Worm (Caenorhabditis elegans) whole organism, L1 larva: Measurements from ENCODE around the gene abhd-5.1.

ENCODE experiments used
- C16A3.4 ChIP-seq: fragments of 150-350 bp; optimal IDR thresholded peaks from 2 replicates; lab custom pipeline; 2014; ENCODE audit warnings: missing biosample characterization, missing genetic modification characterization
- F16B12.6 ChIP-seq: fragments of 150-350 bp; optimal IDR thresholded peaks from 2 replicates; lab custom pipeline; 2014; ENCODE audit warnings: missing biosample characterization, missing genetic modification characterization
- aha-1 ChIP-seq: fragments of 150-350 bp; optimal IDR thresholded peaks from 2 replicates; lab custom pipeline; 2014; ENCODE audit warnings: missing biosample characterization, missing genetic modification characterization
- aly-2 ChIP-seq: fragments of 150-350 bp; optimal IDR thresholded peaks from 2 replicates; lab custom pipeline; 2014; ENCODE audit warnings: missing biosample characterization, missing genetic modification characterization
- blmp-1 ChIP-seq: fragments of 150-350 bp; optimal IDR thresholded peaks from 2 replicates; lab custom pipeline; 2014; ENCODE audit warnings: missing biosample characterization, missing genetic modification characterization
- ceh-63 ChIP-seq: fragments of 200-800 bp; sonication (Bioruptor generic); optimal IDR thresholded peaks from 2 replicates; lab custom pipeline; 2018; ENCODE audit warnings: mild to moderate bottlenecking, missing genetic modification characterization, missing compliant biosample characterization
- ceh-8 ChIP-seq: fragments of 200-800 bp; sonication (Bioruptor generic); optimal IDR thresholded peaks from 2 replicates; lab custom pipeline; 2018; ENCODE audit warnings: mild to moderate bottlenecking, missing genetic modification characterization, moderate library complexity, missing compliant biosample characterization
- ceh-82 ChIP-seq, 3 experiments: fragments of 150-350 bp in 1 of 3; sonication (generic microtip) in 2 of 3; optimal IDR thresholded peaks; 2 replicates each; lab custom pipeline; 2014 to 2017; ENCODE audit warnings: missing biosample characterization in 3 of 3, missing genetic modification characterization in 3 of 3
- ceh-88 ChIP-seq: fragments of 200-800 bp; sonication (Bioruptor generic); IDR thresholded peaks from 2 replicates; pipeline ENCODE4 v1.3.6; 2022; ENCODE audit warnings: missing genetic modification characterization, missing compliant biosample characterization
- dsc-1 ChIP-seq: sonication (generic microtip); optimal IDR thresholded peaks from 2 replicates; lab custom pipeline; 2016; ENCODE audit warnings: mild to moderate bottlenecking, missing genetic modification characterization, missing compliant biosample characterization
- efl-3 ChIP-seq: fragments of 200-800 bp; sonication (Bioruptor generic); optimal IDR thresholded peaks from 2 replicates; lab custom pipeline; 2018; ENCODE audit warnings: mild to moderate bottlenecking, missing genetic modification characterization, missing compliant biosample characterization
- egl-27 ChIP-seq, 2 experiments: fragments of 150-350 bp in 1 of 2; sonication (generic microtip); optimal IDR thresholded peaks; 3 replicates each; lab custom pipeline; 2017 to 2018; ENCODE audit warnings: missing biosample characterization in 2 of 2, missing genetic modification characterization in 2 of 2, missing genetic modification reagents in 2 of 2
- ets-5 ChIP-seq: fragments of 200-800 bp; sonication (Bioruptor generic); IDR thresholded peaks from 2 replicates; pipeline ENCODE4 v1.3.6; 2022; ENCODE audit warnings: missing genetic modification characterization, missing compliant biosample characterization
- fkh-4 ChIP-seq: sonication (generic microtip); optimal IDR thresholded peaks from 2 replicates; lab custom pipeline; 2016; ENCODE audit warnings: missing compliant biosample characterization, missing genetic modification characterization, borderline replicate concordance
- fkh-8 ChIP-seq: sonication (generic microtip); optimal IDR thresholded peaks from 2 replicates; lab custom pipeline; 2016; ENCODE audit warnings: mild to moderate bottlenecking, missing genetic modification characterization, missing compliant biosample characterization
- lin-13 ChIP-seq: fragments of 150-350 bp; optimal IDR thresholded peaks from 2 replicates; lab custom pipeline; 2014; ENCODE audit warnings: missing biosample characterization, missing genetic modification reagents, missing genetic modification characterization
- lin-14 ChIP-seq: fragments of 200-800 bp; sonication (Bioruptor generic); optimal IDR thresholded peaks from 2 replicates; lab custom pipeline; 2018; ENCODE audit warnings: mild to moderate bottlenecking, missing genetic modification characterization, moderate library complexity, missing compliant biosample characterization
- lin-35 ChIP-seq, 2 experiments: fragments of 150-350 bp; optimal IDR thresholded peaks; 2 replicates each; lab custom pipeline; 2014; ENCODE audit warnings: missing biosample characterization in 2 of 2, missing genetic modification characterization in 2 of 2, missing genetic modification reagents in 2 of 2
- lsy-2 ChIP-seq, 2 experiments: fragments of 150-350 bp; optimal IDR thresholded peaks; 2 replicates each; lab custom pipeline; 2014; ENCODE audit warnings: missing biosample characterization in 2 of 2, missing genetic modification characterization in 2 of 2
- mep-1 ChIP-seq: fragments of 150-350 bp; optimal IDR thresholded peaks from 2 replicates; lab custom pipeline; 2014; ENCODE audit warnings: missing biosample characterization, missing genetic modification characterization
- nhr-12 ChIP-seq: sonication (generic microtip); optimal IDR thresholded peaks from 2 replicates; lab custom pipeline; 2017; ENCODE audit warnings: missing biosample characterization, missing genetic modification characterization
- nhr-20 ChIP-seq: sonication (generic microtip); optimal IDR thresholded peaks from 2 replicates; lab custom pipeline; 2016; ENCODE audit warnings: mild to moderate bottlenecking, missing genetic modification characterization, missing compliant biosample characterization
- nhr-71 ChIP-seq: sonication (generic microtip); optimal IDR thresholded peaks from 2 replicates; lab custom pipeline; 2016; ENCODE audit warnings: mild to moderate bottlenecking, missing genetic modification characterization, moderate library complexity, missing compliant biosample characterization
- nhr-77 ChIP-seq: fragments of 150-350 bp; optimal IDR thresholded peaks from 2 replicates; lab custom pipeline; 2014; ENCODE audit warnings: missing biosample characterization, missing genetic modification characterization
- nhr-84 ChIP-seq: sonication (generic microtip); optimal IDR thresholded peaks from 2 replicates; lab custom pipeline; 2017; ENCODE audit warnings: missing biosample characterization, missing genetic modification characterization
- nhr-85 ChIP-seq: sonication (generic microtip); peaks from one replicate; lab custom pipeline; 2016; ENCODE audit warnings: missing genetic modification characterization, inconsistent platforms, missing compliant biosample characterization
- nhr-90 ChIP-seq: sonication (generic microtip); optimal IDR thresholded peaks from 2 replicates; lab custom pipeline; 2016; ENCODE audit warnings: mild to moderate bottlenecking, missing genetic modification characterization, missing compliant biosample characterization; ENCODE audit not compliant: poor library complexity
- pag-3 ChIP-seq: sonication (generic microtip); optimal IDR thresholded peaks from 2 replicates; lab custom pipeline; 2017; ENCODE audit warnings: missing genetic modification characterization, mild to moderate bottlenecking, missing compliant biosample characterization, antibody characterized with exemption, borderline replicate concordance; ENCODE audit not compliant: insufficient read depth
- pax-3 ChIP-seq: fragments of 200-800 bp; sonication (Bioruptor generic); optimal IDR thresholded peaks from 2 replicates; lab custom pipeline; 2018; ENCODE audit warnings: mild to moderate bottlenecking, missing genetic modification characterization, moderate library complexity, missing compliant biosample characterization
- rnt-1 ChIP-seq: sonication (generic microtip); optimal IDR thresholded peaks from 2 replicates; lab custom pipeline; 2016; ENCODE audit warnings: mild to moderate bottlenecking, missing genetic modification characterization, moderate library complexity, missing compliant biosample characterization
- snu-23 ChIP-seq: sonication (generic microtip); optimal IDR thresholded peaks from 2 replicates; lab custom pipeline; 2016; ENCODE audit warnings: missing genetic modification characterization, missing compliant biosample characterization
- sptf-1 ChIP-seq: fragments of 150-350 bp; optimal IDR thresholded peaks from 2 replicates; lab custom pipeline; 2014; ENCODE audit warnings: missing biosample characterization, missing genetic modification characterization
- sup-37 ChIP-seq: fragments of 200-800 bp; sonication (Bioruptor generic); optimal IDR thresholded peaks from 2 replicates; lab custom pipeline; 2018; ENCODE audit warnings: mild to moderate bottlenecking, missing genetic modification characterization, missing compliant biosample characterization
- unc-130 ChIP-seq: fragments of 150-350 bp; optimal IDR thresholded peaks from 2 replicates; lab custom pipeline; 2017; ENCODE audit warnings: missing biosample characterization, missing genetic modification characterization, inconsistent platforms
- unc-62 ChIP-seq: fragments of 150-350 bp; optimal IDR thresholded peaks from 2 replicates; lab custom pipeline; 2014; ENCODE audit warnings: missing biosample characterization, missing genetic modification reagents, missing genetic modification characterization
- unc-98 ChIP-seq: fragments of 200-800 bp; sonication (Bioruptor generic); IDR thresholded peaks from 2 replicates; pipeline ENCODE4 v1.3.6; 2022; ENCODE audit warnings: missing genetic modification characterization, missing compliant biosample characterization
- zag-1 ChIP-seq: fragments of 150-350 bp; optimal IDR thresholded peaks from 2 replicates; lab custom pipeline; 2014; ENCODE audit warnings: missing biosample characterization, missing genetic modification characterization
- zip-4 ChIP-seq: fragments of 200-800 bp; sonication (Bioruptor generic); optimal IDR thresholded peaks from 2 replicates; lab custom pipeline; 2018; ENCODE audit warnings: mild to moderate bottlenecking, missing genetic modification characterization, moderate library complexity, missing compliant biosample characterization
- ztf-4 ChIP-seq: fragments of 150-350 bp; optimal IDR thresholded peaks from 2 replicates; lab custom pipeline; 2014; ENCODE audit warnings: missing biosample characterization, missing genetic modification characterization

The abhd-5.1 gene

DNA sequence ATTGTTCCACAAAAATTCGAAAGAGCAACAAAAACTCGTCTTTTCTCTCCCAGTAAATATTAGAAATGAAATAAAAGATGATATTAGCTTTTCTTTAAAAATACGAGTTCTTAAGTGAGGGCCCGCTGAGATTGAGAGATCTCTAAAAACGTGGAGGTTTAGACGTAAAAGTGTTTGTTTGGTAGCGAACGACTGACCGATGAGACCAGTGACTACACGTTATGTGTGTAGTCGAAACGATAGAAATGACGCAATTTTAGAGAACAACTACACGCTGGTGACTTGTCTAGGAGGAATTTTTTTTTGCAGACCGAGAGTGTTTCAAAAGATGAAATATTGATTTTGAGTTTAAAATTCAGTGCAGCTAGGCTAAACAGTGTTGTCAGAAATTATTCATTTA is 15.3 kb downstream of the abhd-5.1 start, which contains the start of gene C37H5.13:
TSS of gene C37H5.13 (minus strand) at position 229 of the 400 bp plus-strand sequence.
- TF ChIP-seq rnt-1 (tag; lab: Kevin White, UChicago) = no peak
- no peak for TF ChIP-seq efl-3 (GFP tag; lab: Kevin White, UChicago)
- peak in 1 of 2 experiments; percentile 32 for TF ChIP-seq lin-35 (GFP tag; optimal IDR thresholded peaks at IDR 0.05; lab: Kevin White, UChicago)
- no peak for TF ChIP-seq aha-1 (tag; lab: Kevin White, UChicago)
- TF ChIP-seq pag-3 (tag; lab: Kevin White, UChicago) = no peak
- no peak for TF ChIP-seq blmp-1 (tag; lab: Kevin White, UChicago)
- TF ChIP-seq fkh-8 = no peak
- no peak for TF ChIP-seq unc-62
- no peak for TF ChIP-seq nhr-84 (tag; lab: Kevin White, UChicago)
- TF ChIP-seq aly-2 (tag; lab: Kevin White, UChicago) = no peak
- TF ChIP-seq lsy-2 (tag; optimal IDR thresholded peaks at IDR 0.05; lab: Kevin White, UChicago) = no peak
- no peak for TF ChIP-seq zag-1 (tag; lab: Kevin White, UChicago)
- TF ChIP-seq snu-23 = peak; percentile 31
- peak; percentile 1 for TF ChIP-seq C16A3.4 (tag; lab: Kevin White, UChicago)
- TF ChIP-seq sup-37 (GFP tag; lab: Kevin White, UChicago) = no peak
- peak; percentile 50 for TF ChIP-seq nhr-85
- TF ChIP-seq nhr-90 (tag; lab: Kevin White, UChicago) = no peak
- no peak for TF ChIP-seq ceh-88 (GFP tag; lab: Robert Waterston, UW)
- no peak for TF ChIP-seq egl-27 (tag; optimal IDR thresholded peaks at IDR 0.05; lab: Kevin White, UChicago)
- TF ChIP-seq nhr-20 (tag; lab: Kevin White, UChicago) = peak; percentile 53
- TF ChIP-seq mep-1 = peak; percentile 21
- no peak for TF ChIP-seq unc-98 (GFP tag; lab: Robert Waterston, UW)
- peak; percentile 49 for TF ChIP-seq nhr-71 (tag; lab: Kevin White, UChicago)
- TF ChIP-seq lin-14 (GFP tag; lab: Kevin White, UChicago) = peak; percentile 73
- TF ChIP-seq zip-4 = no peak
- TF ChIP-seq nhr-77 (tag; lab: Kevin White, UChicago) = peak; percentile 27
- no peak for TF ChIP-seq pax-3 (tag; lab: Kevin White, UChicago)
- peak; percentile 18 for TF ChIP-seq ztf-4 (tag; lab: Kevin White, UChicago)

DNA sequence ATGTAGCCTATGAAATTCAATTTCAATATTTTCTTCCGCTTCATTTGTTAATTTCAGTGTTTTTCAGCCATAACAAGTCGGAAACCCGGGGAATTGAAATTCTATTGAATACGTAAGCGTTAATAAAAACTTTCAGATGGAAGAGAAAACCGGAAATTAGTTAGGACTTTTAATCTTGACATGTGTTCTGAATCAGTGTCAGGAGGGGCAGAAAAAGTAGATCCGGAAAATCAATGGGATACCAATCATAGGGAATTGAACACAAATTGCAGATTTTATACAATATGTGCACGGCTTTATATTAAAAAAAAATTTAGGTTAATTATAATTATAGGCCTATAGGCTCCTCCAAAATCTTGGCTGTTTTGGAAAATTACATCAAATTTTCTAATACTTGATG is 16.9 kb downstream of the abhd-5.1 start:
- TF ChIP-seq dsc-1 (tag; lab: Kevin White, UChicago) (peak; percentile 92), ets-5 (GFP tag; lab: Robert Waterston, UW) (no peak), nhr-71 (tag; lab: Kevin White, UChicago) (no peak), ceh-82 (tag; optimal IDR thresholded peaks at IDR 0.05; lab: Kevin White, UChicago) (no peak), fkh-4 (tag; lab: Kevin White, UChicago) (peak; percentile 78), fkh-8 (peak; percentile 4)

DNA sequence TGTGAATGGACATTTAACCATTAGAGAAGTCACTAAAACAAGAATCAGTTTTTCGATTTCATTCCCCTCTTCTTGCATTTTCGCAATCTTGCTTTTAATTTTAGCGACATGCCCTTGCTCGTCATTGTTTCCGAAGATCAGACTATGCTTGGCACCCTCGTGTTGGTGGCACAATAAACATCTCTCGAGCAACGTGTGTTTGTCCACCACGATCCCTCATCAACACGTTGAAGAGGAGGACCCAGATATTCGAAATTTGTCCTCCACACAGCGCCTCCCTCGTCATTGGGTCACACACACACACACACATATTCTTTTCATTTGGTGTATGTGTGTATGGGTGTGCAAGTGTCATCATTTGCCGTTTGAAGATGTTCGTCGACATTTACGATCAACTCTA is 17.9 kb downstream of the abhd-5.1 start, which contains the start of gene srd-32:
TSS of gene srd-32 (plus strand) at position 301 of the 400 bp plus-strand sequence.
- no peak for TF ChIP-seq unc-130 (tag; lab: Kevin White, UChicago)
- no peak for TF ChIP-seq lin-13 (GFP tag; lab: Kevin White, UChicago)
- no peak for TF ChIP-seq sptf-1 (tag; lab: Kevin White, UChicago)
- no peak for TF ChIP-seq nhr-12 (tag; lab: Kevin White, UChicago)
- TF ChIP-seq F16B12.6 = no peak
- no peak for TF ChIP-seq ceh-63
- no peak for TF ChIP-seq ceh-8 (GFP tag; lab: Kevin White, UChicago)
- TF ChIP-seq dsc-1 (tag; lab: Kevin White, UChicago) = peak; percentile 68
- TF ChIP-seq mep-1 = no peak
